Fruit fly (Drosophila melanogaster): ENCODE measurements around the gene CG10019.

- TF ChIP-seq CG11617 (GFP tag; optimal IDR thresholded peaks at IDR 0.05): peak; percentile 78
- TF ChIP-seq CG1620 (GFP tag; optimal IDR thresholded peaks at IDR 0.05): no peak
These were observed 49.0 kb downstream of the CG10019 start for dm6 chr2L:3779143-3779788.

Measured in whole organism, adult.